Worm (Caenorhabditis elegans): ENCODE results near the gene nspb-9.

nspb-9 gene

ce11 chrII:14605026-14605425 lies 24.4 kb downstream of the nspb-9 start:
- TF ChIP-seq bed-3 (GFP tag; optimal IDR thresholded peaks at IDR 0.05) (no peak), ceh-83 (GFP tag; optimal IDR thresholded peaks at IDR 0.05) (no peak), drap-1 (GFP tag; optimal IDR thresholded peaks at IDR 0.05) (no peak), ztf-11 (tag; optimal IDR thresholded peaks at IDR 0.05) (no peak), unc-120 (tag; optimal IDR thresholded peaks at IDR 0.05; ENCODE audit: poor library complexity, severe bottlenecking) (no peak), sem-2 (GFP tag; optimal IDR thresholded peaks at IDR 0.05) (no peak), nhr-28 (tag; optimal IDR thresholded peaks at IDR 0.05) (no peak), cnd-1 (tag; optimal IDR thresholded peaks at IDR 0.05) (no peak), lin-32 (GFP tag; optimal IDR thresholded peaks at IDR 0.05) (no peak)

- TF ChIP-seq cnd-1 (tag; optimal IDR thresholded peaks at IDR 0.05) (no peak), M03D4.4 (tag; optimal IDR thresholded peaks at IDR 0.05) (no peak), sem-2 (GFP tag; optimal IDR thresholded peaks at IDR 0.05) (no peak), nhr-12 (tag; optimal IDR thresholded peaks at IDR 0.05) (no peak), elt-1 (tag; optimal IDR thresholded peaks at IDR 0.05; ENCODE audit: borderline replicate concordance, insufficient read depth) (no peak), ceh-83 (GFP tag; optimal IDR thresholded peaks at IDR 0.05) (no peak), ztf-11 (tag; optimal IDR thresholded peaks at IDR 0.05) (no peak), nhr-2 (tag; optimal IDR thresholded peaks at IDR 0.05) (no peak), blmp-1 (tag; optimal IDR thresholded peaks at IDR 0.05) (no peak), unc-62 (GFP tag; optimal IDR thresholded peaks at IDR 0.05) (no peak), lin-13 (tag; optimal IDR thresholded peaks at IDR 0.05) (no peak), sptf-1 (tag; optimal IDR thresholded peaks at IDR 0.05) (no peak), ces-1 (GFP tag; optimal IDR thresholded peaks at IDR 0.05) (no peak), ceh-39 (tag; optimal IDR thresholded peaks at IDR 0.05) (no peak), zip-8 (tag; optimal IDR thresholded peaks at IDR 0.05) (no peak), bed-3 (GFP tag; optimal IDR thresholded peaks at IDR 0.05) (no peak), lsy-2 (tag; optimal IDR thresholded peaks at IDR 0.05) (no peak), nhr-237 (tag; optimal IDR thresholded peaks at IDR 0.05) (no peak), elt-3 (tag; optimal IDR thresholded peaks at IDR 0.05) (no peak), nhr-28 (tag; optimal IDR thresholded peaks at IDR 0.05) (no peak)
These were observed 24.8 kb downstream of the nspb-9 start, which contains the start of gene F19H8.2 for ce11 chrII:14605479-14605878. TSS of gene F19H8.2 (minus strand) at chrII:14605869.

DNA sequence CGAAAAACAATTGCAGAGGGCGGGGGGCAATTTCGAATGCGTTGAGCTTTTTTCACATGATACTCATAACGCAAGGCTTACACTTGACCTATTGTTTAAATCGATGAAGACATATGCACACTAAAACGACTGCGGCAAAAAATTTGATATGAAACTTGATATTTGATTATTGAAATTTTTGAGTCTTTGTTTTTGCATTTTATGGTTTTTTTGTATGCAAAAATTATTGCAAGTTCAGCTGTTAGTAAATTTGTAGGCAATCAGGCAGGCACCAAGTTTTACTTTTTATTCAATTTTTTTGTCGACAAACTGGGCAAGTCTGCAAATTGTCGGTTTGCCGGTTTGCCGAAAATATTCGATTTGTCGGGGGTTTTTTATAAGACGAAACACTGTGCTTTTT lies 25.5 kb downstream of the nspb-9 start, which contains the start of gene arl-3:
TSS of gene arl-3 (plus strand) at position 301 of the 400 bp plus-strand sequence.
- no peak for TF ChIP-seq pha-4 (tag; optimal IDR thresholded peaks at IDR 0.05)
- no peak for TF ChIP-seq mep-1 (tag; optimal IDR thresholded peaks at IDR 0.05)
- TF ChIP-seq lin-32 (GFP tag; optimal IDR thresholded peaks at IDR 0.05) = no peak
- no peak for TF ChIP-seq cnd-1 (tag; optimal IDR thresholded peaks at IDR 0.05)
- TF ChIP-seq zip-8 (tag; optimal IDR thresholded peaks at IDR 0.05) = no peak
- TF ChIP-seq flh-1 (GFP tag; optimal IDR thresholded peaks at IDR 0.05) = no peak
- no peak for TF ChIP-seq ztf-11 (tag; optimal IDR thresholded peaks at IDR 0.05)

ce11 chrII:14608508-14608907 lies 27.8 kb downstream of the nspb-9 start:
- TF ChIP-seq nhr-12 (tag; optimal IDR thresholded peaks at IDR 0.05) (no peak), unc-39 (tag; optimal IDR thresholded peaks at IDR 0.05) (no peak), M03D4.4 (tag; optimal IDR thresholded peaks at IDR 0.05) (no peak), hlh-1 (tag; optimal IDR thresholded peaks at IDR 0.05) (no peak)

DNA sequence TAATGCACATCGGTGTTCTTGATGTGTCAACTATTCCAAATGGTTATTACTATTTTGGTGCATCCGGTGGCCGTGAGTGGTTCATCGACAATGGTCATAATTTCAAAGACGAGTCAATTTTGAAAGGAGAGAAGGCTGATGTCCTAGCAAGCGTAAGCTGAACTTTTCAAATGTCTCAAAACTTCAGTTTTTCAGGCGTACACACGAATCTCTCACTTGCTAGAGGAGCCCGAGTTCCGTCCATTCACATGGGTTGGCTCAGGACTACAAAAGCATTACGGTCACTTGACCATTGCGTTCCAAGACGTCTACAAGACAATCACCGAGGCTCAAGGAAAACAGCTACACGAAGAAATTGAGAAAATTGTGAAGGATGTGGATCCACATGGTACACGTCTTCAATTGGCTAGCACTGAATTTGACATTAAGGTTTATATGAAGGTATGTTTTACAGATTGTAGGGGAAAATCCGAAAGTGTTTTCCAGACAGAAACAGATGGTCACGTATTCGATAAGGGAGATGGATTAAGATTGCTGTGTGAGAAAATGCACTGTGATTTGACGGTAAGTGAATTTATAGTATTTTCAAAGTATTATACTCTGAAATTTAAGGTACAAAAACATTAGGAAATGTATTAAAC lies 28.8 kb downstream of the nspb-9 start:
- no peak for TF ChIP-seq M03D4.4 (tag; optimal IDR thresholded peaks at IDR 0.05)
- no peak for TF ChIP-seq mab-5 (tag; optimal IDR thresholded peaks at IDR 0.05)
- TF ChIP-seq hlh-1 (tag; optimal IDR thresholded peaks at IDR 0.05) = no peak
- no peak for TF ChIP-seq ztf-11 (tag; optimal IDR thresholded peaks at IDR 0.05)
- TF ChIP-seq lin-13 (tag; optimal IDR thresholded peaks at IDR 0.05) = no peak
- TF ChIP-seq mep-1 (tag; optimal IDR thresholded peaks at IDR 0.05) = no peak
- no peak for TF ChIP-seq flh-1 (GFP tag; optimal IDR thresholded peaks at IDR 0.05)
- TF ChIP-seq nhr-76 (tag; optimal IDR thresholded peaks at IDR 0.05) = no peak
- TF ChIP-seq unc-120 (tag; optimal IDR thresholded peaks at IDR 0.05; ENCODE audit: poor library complexity, severe bottlenecking) = no peak
- TF ChIP-seq cnd-1 (tag; optimal IDR thresholded peaks at IDR 0.05) = no peak
- no peak for TF ChIP-seq ceh-39 (tag; optimal IDR thresholded peaks at IDR 0.05)
- TF ChIP-seq sptf-1 (tag; optimal IDR thresholded peaks at IDR 0.05) = no peak
- no peak for TF ChIP-seq snpc-4 (tag; optimal IDR thresholded peaks at IDR 0.05)
- no peak for TF ChIP-seq sem-2 (GFP tag; optimal IDR thresholded peaks at IDR 0.05)
